Fruit fly (Drosophila melanogaster) Kc167 (cell line): ENCODE results near the gene Srp54.

Experiments
- Sin3A ChIP-seq: fragments of >200 bp; optimal IDR thresholded peaks from 2 replicates; lab custom pipeline; 2018; ENCODE audit warnings: missing external identifiers
- h ChIP-seq: fragments of >200 bp; optimal IDR thresholded peaks from 3 replicates; lab custom pipeline; 2018; ENCODE audit warnings: missing external identifiers
- insv ChIP-seq: fragments of >200 bp; optimal IDR thresholded peaks from 3 replicates; lab custom pipeline; 2018; ENCODE audit warnings: missing external identifiers

DNA sequence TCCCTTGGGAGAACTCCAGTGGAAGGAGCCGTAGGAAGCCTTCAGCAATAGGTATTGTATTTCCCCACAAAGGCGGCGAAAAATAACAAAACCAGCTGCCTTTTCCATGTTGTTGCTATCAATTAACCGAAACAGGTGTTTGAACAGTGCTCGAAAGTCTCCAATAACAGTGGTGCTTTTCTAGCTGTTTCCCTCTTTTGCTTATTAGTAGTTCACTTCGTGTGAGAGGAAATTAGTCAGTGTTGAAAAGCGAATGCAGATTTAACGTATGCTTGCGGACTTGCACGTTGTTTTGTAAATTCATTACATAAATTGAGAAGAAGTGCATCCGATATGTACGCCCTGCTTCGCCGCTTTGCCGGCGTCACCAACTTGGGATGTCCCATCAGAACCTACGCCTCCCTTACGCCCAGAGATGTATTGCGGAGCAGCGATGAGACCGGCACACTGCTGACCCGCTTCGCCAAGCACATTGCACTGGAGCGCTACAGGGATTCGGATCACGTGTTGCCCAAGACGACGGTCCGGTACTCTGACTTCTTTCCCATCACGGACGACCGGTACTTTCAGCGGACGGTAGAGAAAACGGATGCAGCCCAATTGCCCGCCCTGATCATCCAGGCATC, 26.0 kb downstream of the Srp54 start, which contains the start of the genes Datp and CG4619:
- TF ChIP-seq Sin3A (lab: Kevin White, UChicago) (no peak), insv (no peak), h (lab: Kevin White, UChicago) (no peak)
